Fruit fly (Drosophila melanogaster): Measurements from ENCODE around the gene CG31689.

Gene CG31689

dm6 chr2L:2729882-2730281, 4.4 kb downstream of the CG31689 start (continued):
- no peak for TF ChIP-seq CG11398 (GFP tag; optimal IDR thresholded peaks at IDR 0.05)
- peak; percentile 59 for TF ChIP-seq CG7839 (tag; optimal IDR thresholded peaks at IDR 0.05)
- no peak for TF ChIP-seq CG32767 (GFP tag; IDR thresholded peaks at IDR 0.05)
- TF ChIP-seq croc (GFP tag; conservative IDR thresholded peaks at IDR 0.05): no peak
- peak; percentile 73 for TF ChIP-seq Ets65A (GFP tag)
- TF ChIP-seq CG6254 (GFP tag; optimal IDR thresholded peaks at IDR 0.05): no peak
- TF ChIP-seq CG5953 (GFP tag; IDR thresholded peaks at IDR 0.05): no peak
- TF ChIP-seq ase (GFP tag; IDR thresholded peaks at IDR 0.05): 0 out of 3 replicates have a peak, but pooled peaks have one; percentile 28
- TF ChIP-seq mam (GFP tag; optimal IDR thresholded peaks at IDR 0.05): peak; percentile 45
- TF ChIP-seq sd (tag; optimal IDR thresholded peaks at IDR 0.05): peak; percentile 27
- no peak for TF ChIP-seq en (GFP tag; optimal IDR thresholded peaks at IDR 0.05)
- TF ChIP-seq CG13424 (tag; optimal IDR thresholded peaks at IDR 0.05): peak; percentile 31
- TF ChIP-seq CG18262 (tag; optimal IDR thresholded peaks at IDR 0.05): peak; percentile 1
- TF ChIP-seq Lpt (GFP tag; optimal IDR thresholded peaks at IDR 0.05): no peak
- peak; percentile 56; the same call in 2 of the 3 replicates for TF ChIP-seq CG34422 (GFP tag; IDR thresholded peaks at IDR 0.05)
- TF ChIP-seq HmgD (GFP tag; optimal IDR thresholded peaks at IDR 0.05): no peak
- no peak for TF ChIP-seq nerfin-1 (tag; optimal IDR thresholded peaks at IDR 0.05)
- TF ChIP-seq CG10979 (tag; optimal IDR thresholded peaks at IDR 0.05): no peak
- no peak for TF ChIP-seq danr (GFP tag; IDR thresholded peaks at IDR 0.05)
- no peak for TF ChIP-seq Spps (tag; optimal IDR thresholded peaks at IDR 0.05)
- no peak for TF ChIP-seq unc-4 (GFP tag; IDR thresholded peaks at IDR 0.05; ENCODE audit: partially characterized antibody)
- TF ChIP-seq Usf (GFP tag; optimal IDR thresholded peaks at IDR 0.05): no peak
- TF ChIP-seq Sry-β (GFP tag; optimal IDR thresholded peaks at IDR 0.05): no peak
- TF ChIP-seq inv (GFP tag; IDR thresholded peaks at IDR 0.05; ENCODE audit: partially characterized antibody): no peak
- TF ChIP-seq sqz (GFP tag; optimal IDR thresholded peaks at IDR 0.05): no peak
- peak; percentile 72 for TF ChIP-seq gsb (GFP tag; IDR thresholded peaks at IDR 0.05)
- TF ChIP-seq CG8944 (GFP tag; optimal IDR thresholded peaks at IDR 0.05): no peak
- TF ChIP-seq sima (GFP tag; optimal IDR thresholded peaks at IDR 0.05): no peak
- TF ChIP-seq CG4404 (GFP tag; IDR thresholded peaks at IDR 0.05): no peak
- TF ChIP-seq tll (GFP tag; optimal IDR thresholded peaks at IDR 0.05): no peak
- TF ChIP-seq Hr78 (GFP tag; optimal IDR thresholded peaks at IDR 0.05): no peak
- TF ChIP-seq bbx (GFP tag; IDR thresholded peaks at IDR 0.05; ENCODE audit: partially characterized antibody): no peak
- TF ChIP-seq cg (GFP tag; optimal IDR thresholded peaks at IDR 0.05): no peak
- TF ChIP-seq CG15073 (GFP tag; optimal IDR thresholded peaks at IDR 0.05): no peak
- peak; percentile 74 for TF ChIP-seq lab (GFP tag; optimal IDR thresholded peaks at IDR 0.05)
- TF ChIP-seq CG3281 (GFP tag; optimal IDR thresholded peaks at IDR 0.05): peak; percentile 59
- TF ChIP-seq dysf (GFP tag; IDR thresholded peaks at IDR 0.05): peak; percentile 75
- no peak for TF ChIP-seq cato (GFP tag; optimal IDR thresholded peaks at IDR 0.05; ENCODE audit: borderline replicate concordance)
- TF ChIP-seq Fer2 (tag; optimal IDR thresholded peaks at IDR 0.05): no peak
- TF ChIP-seq CG17385 (GFP tag; optimal IDR thresholded peaks at IDR 0.05): peak; percentile 25
- no peak for TF ChIP-seq CHES-1-like (GFP tag; optimal IDR thresholded peaks at IDR 0.05)
- no peak for TF ChIP-seq CG12104 (GFP tag; optimal IDR thresholded peaks at IDR 0.05)
- no peak for TF ChIP-seq pho (GFP tag; optimal IDR thresholded peaks at IDR 0.05)
- peak; percentile 49 for TF ChIP-seq MTF-1 (GFP tag; optimal IDR thresholded peaks at IDR 0.05; ENCODE audit: borderline replicate concordance)
- no peak for TF ChIP-seq Vsx1 (GFP tag; optimal IDR thresholded peaks at IDR 0.05)
- TF ChIP-seq Ssrp (tag; optimal IDR thresholded peaks at IDR 0.05): no peak
- peak; percentile 49 for TF ChIP-seq CG6813 (GFP tag; optimal IDR thresholded peaks at IDR 0.05)
- no peak for TF ChIP-seq CG9609 (GFP tag; optimal IDR thresholded peaks at IDR 0.05)
- TF ChIP-seq Dbx (GFP tag; IDR thresholded peaks at IDR 0.05): peak; percentile 62; the same call in 2 of the 3 replicates
- TF ChIP-seq Eip74EF (GFP tag; optimal IDR thresholded peaks at IDR 0.05): no peak

Measured in whole organism, embryonic.